Worm (Caenorhabditis elegans) whole organism, early embryonic: Measurements from ENCODE around the gene W05H5.1.

ENCODE experiments used
- B0310.2 ChIP-seq: sonication (generic microtip); optimal IDR thresholded peaks from 2 replicates; lab custom pipeline; 2016; ENCODE audit warnings: mild to moderate bottlenecking, missing genetic modification characterization, missing compliant biosample characterization
- F13C5.2 ChIP-seq: sonication (generic microtip); optimal IDR thresholded peaks from 2 replicates; lab custom pipeline; 2017; ENCODE audit warnings: mild to moderate bottlenecking, missing genetic modification characterization, inconsistent platforms, missing compliant biosample characterization
- aly-1 ChIP-seq: sonication (generic microtip); optimal IDR thresholded peaks from 2 replicates; lab custom pipeline; 2016; ENCODE audit warnings: missing genetic modification characterization, missing compliant biosample characterization
- ama-1 ChIP-seq: fragments of 150-350 bp; optimal IDR thresholded peaks from 2 replicates; lab custom pipeline; 2014
- ceh-13 ChIP-seq: fragments of 200-800 bp; sonication (Bioruptor generic); optimal IDR thresholded peaks from 2 replicates; lab custom pipeline; 2018; ENCODE audit warnings: mild to moderate bottlenecking, missing genetic modification characterization, missing compliant biosample characterization
- ceh-36 ChIP-seq: sonication (generic microtip); optimal IDR thresholded peaks from 2 replicates; lab custom pipeline; 2016; ENCODE audit warnings: missing genetic modification characterization, inconsistent platforms, missing compliant biosample characterization
- ets-7 ChIP-seq: sonication (generic microtip); optimal IDR thresholded peaks from 2 replicates; lab custom pipeline; 2016; ENCODE audit warnings: missing genotype, missing genetic modification characterization, missing compliant biosample characterization
- flt-1 ChIP-seq: fragments of 200-800 bp; sonication (Bioruptor generic); IDR thresholded peaks from 2 replicates; pipeline ENCODE4 v1.3.6; 2022; ENCODE audit warnings: missing genetic modification characterization, missing compliant biosample characterization
- hmbx-1 ChIP-seq: sonication (generic microtip); optimal IDR thresholded peaks from 2 replicates; lab custom pipeline; 2016; ENCODE audit warnings: mild to moderate bottlenecking, missing genetic modification characterization, missing compliant biosample characterization
- hmg-4 ChIP-seq: fragments of 200-800 bp; sonication (Bioruptor generic); optimal IDR thresholded peaks from 2 replicates; lab custom pipeline; 2018; ENCODE audit warnings: mild to moderate bottlenecking, missing genetic modification characterization, missing compliant biosample characterization
- hnd-1 ChIP-seq: sonication (generic microtip); optimal IDR thresholded peaks from 2 replicates; lab custom pipeline; 2016; ENCODE audit warnings: missing genetic modification characterization, missing compliant biosample characterization
- pes-1 ChIP-seq: fragments of 200-800 bp; sonication (Bioruptor generic); IDR thresholded peaks from 2 replicates; pipeline ENCODE4 v1.3.6; 2022; ENCODE audit warnings: missing genetic modification reagents, missing genetic modification characterization, missing compliant biosample characterization
- scrt-1 ChIP-seq: fragments of 200-800 bp; sonication (Bioruptor generic); IDR thresholded peaks from 2 replicates; pipeline ENCODE4 v1.3.6; 2022; ENCODE audit warnings: missing genetic modification characterization, missing compliant biosample characterization
- sea-1 ChIP-seq: fragments of 200-800 bp; sonication (Bioruptor generic); conservative IDR thresholded peaks from 2 replicates; pipeline ENCODE4 v1.3.6; 2022; ENCODE audit warnings: missing genetic modification characterization, missing compliant biosample characterization
- tbx-11 ChIP-seq: fragments of 200-800 bp; sonication (Bioruptor generic); IDR thresholded peaks from 2 replicates; pipeline ENCODE4 v1.3.6; 2022; ENCODE audit warnings: missing genetic modification characterization, missing compliant biosample characterization
- tbx-37 ChIP-seq: fragments of 200-800 bp; sonication (Bioruptor generic); conservative IDR thresholded peaks from 2 replicates; pipeline ENCODE4 v1.3.6; 2022; ENCODE audit warnings: missing genetic modification reagents, missing genetic modification characterization, missing compliant biosample characterization
- tra-4 ChIP-seq: sonication (generic microtip); optimal IDR thresholded peaks from 2 replicates; lab custom pipeline; 2017; ENCODE audit warnings: missing genetic modification characterization, missing compliant biosample characterization

W05H5.1 gene

ce11 chrII:12460602-12461453 lies 16.2 kb upstream of the W05H5.1 start, which contains the start of gene tag-280:
Gene tag-280, plus strand, starts transcription at chrII:12460652.
- TF ChIP-seq pes-1 (GFP tag; lab: Robert Waterston, UW) (no peak), scrt-1 (GFP tag; lab: Robert Waterston, UW) (no peak), tbx-11 (no peak), sea-1 (no peak), flt-1 (no peak), hmg-4 (no peak), ama-1 (lab: Kevin White, UChicago) (no peak), ceh-13 (GFP tag; lab: Kevin White, UChicago) (no peak), tra-4 (no peak), hnd-1 (tag; lab: Kevin White, UChicago) (no peak), F13C5.2 (no peak), aly-1 (no peak)

ce11 chrII:12459422-12459821 lies 14.8 kb upstream of the W05H5.1 start, which contains the start of gene tag-281:
Gene tag-281, plus strand, starts transcription at chrII:12459761.
- TF ChIP-seq flt-1 (peak; percentile 54; the same call in 1 of the 2 replicates), ets-7 (tag; lab: Kevin White, UChicago) (no peak)

- no peak for TF ChIP-seq F13C5.2
- TF ChIP-seq sea-1, result no peak
- no peak for TF ChIP-seq ceh-13 (GFP tag; lab: Kevin White, UChicago)
- TF ChIP-seq ceh-36 (tag; lab: Kevin White, UChicago), result no peak
- no peak for TF ChIP-seq tbx-37 (GFP tag; lab: Robert Waterston, UW)
- no peak for TF ChIP-seq hnd-1 (tag; lab: Kevin White, UChicago)
- no peak for TF ChIP-seq pes-1 (GFP tag; lab: Robert Waterston, UW)
- no peak for TF ChIP-seq scrt-1 (GFP tag; lab: Robert Waterston, UW)
- no peak for TF ChIP-seq hmbx-1 (tag; lab: Kevin White, UChicago)
- no peak for TF ChIP-seq tra-4
- no peak for TF ChIP-seq B0310.2
- no peak for TF ChIP-seq hmg-4
- TF ChIP-seq flt-1, result no peak
- no peak for TF ChIP-seq aly-1
- TF ChIP-seq ets-7 (tag; lab: Kevin White, UChicago), result no peak
- no peak for TF ChIP-seq tbx-11
- no peak for TF ChIP-seq ama-1 (lab: Kevin White, UChicago)
Measured at ce11 chrII:12457275-12457674, 12.7 kb upstream of the W05H5.1 start, which contains the start of gene sre-38. Gene sre-38, plus strand, starts transcription at chrII:12457575.

ce11 chrII:12456633-12457032 lies 12.1 kb upstream of the W05H5.1 start, which contains the start of gene sre-32:
Gene sre-32, minus strand, starts transcription at chrII:12456733.
- no peak for TF ChIP-seq tra-4
- TF ChIP-seq B0310.2, result no peak
- TF ChIP-seq pes-1 (GFP tag; lab: Robert Waterston, UW), result no peak
- TF ChIP-seq tbx-37 (GFP tag; lab: Robert Waterston, UW), result no peak
- no peak for TF ChIP-seq F13C5.2
- no peak for TF ChIP-seq hmg-4
- TF ChIP-seq ets-7 (tag; lab: Kevin White, UChicago), result no peak
- TF ChIP-seq tbx-11, result no peak
- TF ChIP-seq scrt-1 (GFP tag; lab: Robert Waterston, UW), result no peak
- TF ChIP-seq sea-1, result no peak
- TF ChIP-seq hmbx-1 (tag; lab: Kevin White, UChicago), result no peak
- TF ChIP-seq ceh-36 (tag; lab: Kevin White, UChicago), result no peak
- TF ChIP-seq hnd-1 (tag; lab: Kevin White, UChicago), result no peak
- TF ChIP-seq aly-1, result no peak
- no peak for TF ChIP-seq ceh-13 (GFP tag; lab: Kevin White, UChicago)

ce11 chrII:12452754-12453352 lies 8.3 kb upstream of the W05H5.1 start, which contains the start of the genes sre-35 and sre-33:
Gene sre-35, minus strand, starts transcription at chrII:12452854.
Gene sre-33, plus strand, starts transcription at chrII:12453302.
- TF ChIP-seq B0310.2, result no peak
- TF ChIP-seq ceh-36 (tag; lab: Kevin White, UChicago), result no peak
- no peak for TF ChIP-seq aly-1
- TF ChIP-seq scrt-1 (GFP tag; lab: Robert Waterston, UW), result no peak
- TF ChIP-seq ama-1 (lab: Kevin White, UChicago), result no peak
- TF ChIP-seq hmg-4, result no peak
- no peak for TF ChIP-seq hnd-1 (tag; lab: Kevin White, UChicago)
- no peak for TF ChIP-seq ceh-13 (GFP tag; lab: Kevin White, UChicago)
- no peak for TF ChIP-seq pes-1 (GFP tag; lab: Robert Waterston, UW)
- TF ChIP-seq tbx-37 (GFP tag; lab: Robert Waterston, UW), result no peak
- no peak for TF ChIP-seq flt-1
- TF ChIP-seq F13C5.2, result no peak
- no peak for TF ChIP-seq tbx-11
- no peak for TF ChIP-seq tra-4
- TF ChIP-seq hmbx-1 (tag; lab: Kevin White, UChicago), result no peak
- TF ChIP-seq ets-7 (tag; lab: Kevin White, UChicago), result no peak
- TF ChIP-seq sea-1, result no peak

- TF ChIP-seq ets-7 (tag; lab: Kevin White, UChicago) (no peak), scrt-1 (GFP tag; lab: Robert Waterston, UW) (no peak), hmg-4 (no peak), tbx-37 (GFP tag; lab: Robert Waterston, UW) (no peak), ceh-13 (GFP tag; lab: Kevin White, UChicago) (no peak), F13C5.2 (no peak), B0310.2 (no peak), tra-4 (no peak), ceh-36 (tag; lab: Kevin White, UChicago) (no peak), pes-1 (GFP tag; lab: Robert Waterston, UW) (no peak)
Measured at ce11 chrII:12449849-12450248, 5.3 kb upstream of the W05H5.1 start, which contains the start of gene sre-34. Gene sre-34, plus strand, starts transcription at chrII:12450149.

ce11 chrII:12448241-12448640 lies 3.7 kb upstream of the W05H5.1 start, which contains the start of gene srh-27:
Gene srh-27, plus strand, starts transcription at chrII:12448541.
- TF ChIP-seq hmg-4, result no peak
- TF ChIP-seq flt-1, result no peak
- no peak for TF ChIP-seq ama-1 (lab: Kevin White, UChicago)
- TF ChIP-seq scrt-1 (GFP tag; lab: Robert Waterston, UW), result no peak
- TF ChIP-seq ceh-13 (GFP tag; lab: Kevin White, UChicago), result no peak
- TF ChIP-seq sea-1, result no peak
- TF ChIP-seq hmbx-1 (tag; lab: Kevin White, UChicago), result no peak
- TF ChIP-seq ets-7 (tag; lab: Kevin White, UChicago), result no peak
- no peak for TF ChIP-seq hnd-1 (tag; lab: Kevin White, UChicago)
- TF ChIP-seq aly-1, result no peak
- TF ChIP-seq tbx-37 (GFP tag; lab: Robert Waterston, UW), result no peak
- TF ChIP-seq tbx-11, result no peak
- TF ChIP-seq pes-1 (GFP tag; lab: Robert Waterston, UW), result no peak
- no peak for TF ChIP-seq F13C5.2
- no peak for TF ChIP-seq B0310.2
- TF ChIP-seq ceh-36 (tag; lab: Kevin White, UChicago), result no peak
- no peak for TF ChIP-seq tra-4
